Worm (Caenorhabditis elegans): ENCODE measurements around the gene cnx-1.

The cnx-1 gene

ce11 chrIII:9765465-9765900, 51.5 kb downstream of the cnx-1 start (continued):
- TF ChIP-seq ceh-91 (GFP tag; IDR thresholded peaks at IDR 0.05) (no peak), tbx-9 (tag; optimal IDR thresholded peaks at IDR 0.05; ENCODE audit: borderline replicate concordance) (no peak), egl-44 (GFP tag; IDR thresholded peaks at IDR 0.05) (peak; percentile 96), rcor-1 (GFP tag; IDR thresholded peaks at IDR 0.05) (peak; percentile 92), B0019.2 (GFP tag; conservative IDR thresholded peaks at IDR 0.05) (peak; percentile 75), sdz-38 (tag; optimal IDR thresholded peaks at IDR 0.05) (no peak), B0035.1 (tag; optimal IDR thresholded peaks at IDR 0.05) (peak; percentile 90), lin-35 (GFP tag; optimal IDR thresholded peaks at IDR 0.05) (peak in 2 of 3 experiments; percentile 44 to 94), ZK185.1 (tag; optimal IDR thresholded peaks at IDR 0.05; ENCODE audit: poor library complexity, severe bottlenecking) (peak; percentile 90), F39B2.1 (GFP tag; IDR thresholded peaks at IDR 0.05) (peak; percentile 77), ceh-79 (tag; optimal IDR thresholded peaks at IDR 0.05) (peak; percentile 77), dpl-1 (GFP tag; optimal IDR thresholded peaks at IDR 0.05) (peak; percentile 19), dox-1 (GFP tag; IDR thresholded peaks at IDR 0.05) (peak; percentile 97), mel-28 (tag; optimal IDR thresholded peaks at IDR 0.05; ENCODE audit: borderline replicate concordance) (peak; percentile 56), T26A5.8 (tag; optimal IDR thresholded peaks at IDR 0.05) (no peak), C06A6.2 (GFP tag; conservative IDR thresholded peaks at IDR 0.05) (peak; percentile 97), Y53F4B.3 (GFP tag; IDR thresholded peaks at IDR 0.05) (no peak), fkh-3 (tag; optimal IDR thresholded peaks at IDR 0.05) (peak; percentile 61)

ce11 chrIII:9764718-9765117, 52.2 kb downstream of the cnx-1 start:
- TF ChIP-seq nhr-90 (tag; optimal IDR thresholded peaks at IDR 0.05) (no peak), F33H1.4 (GFP tag; IDR thresholded peaks at IDR 0.05) (0 out of 2 replicates have a peak, but pooled peaks have one; percentile 12), zfh-2 (GFP tag; conservative IDR thresholded peaks at IDR 0.05) (peak; percentile 63; the same call in 1 of the 2 replicates), bed-1 (GFP tag; IDR thresholded peaks at IDR 0.05) (0 out of 2 replicates have a peak, but pooled peaks have one; percentile 60), athp-1 (tag; optimal IDR thresholded peaks at IDR 0.05) (no peak), B0019.2 (GFP tag; conservative IDR thresholded peaks at IDR 0.05) (no peak), mcd-1 (GFP tag; IDR thresholded peaks at IDR 0.05) (peak; percentile 22; the same call in 1 of the 2 replicates), atf-7 (tag; optimal IDR thresholded peaks at IDR 0.05) (no peak)

All from whole organism, young adult.